Fruit fly (Drosophila melanogaster): Measurements from ENCODE around the gene rdgB.
A peak's percentile ranks its signal among the peaks of the same experiment; 100 is the strongest.

Gene rdgB

dm6 chrX:13787282-13787850, 24.8 kb downstream of the rdgB start (continued):
- no peak for TF ChIP-seq tup (GFP tag; optimal IDR thresholded peaks at IDR 0.05)
- no peak for TF ChIP-seq prd (optimal IDR thresholded peaks at IDR 0.05)
- no peak for TF ChIP-seq prd (GFP tag; IDR thresholded peaks at IDR 0.05)
- TF ChIP-seq sug (tag; optimal IDR thresholded peaks at IDR 0.05) = no peak
- TF ChIP-seq CG14965 (GFP tag; optimal IDR thresholded peaks at IDR 0.05; ENCODE audit: borderline replicate concordance) = no peak
- no peak for TF ChIP-seq vvl (GFP tag; IDR thresholded peaks at IDR 0.05)
- no peak for TF ChIP-seq lilli (GFP tag; optimal IDR thresholded peaks at IDR 0.05)
- no peak for TF ChIP-seq zfh2 (GFP tag; optimal IDR thresholded peaks at IDR 0.05)
- TF ChIP-seq CG1792 (GFP tag; optimal IDR thresholded peaks at IDR 0.05) = no peak
- no peak for TF ChIP-seq pb (GFP tag; optimal IDR thresholded peaks at IDR 0.05)
- no peak for TF ChIP-seq gro (GFP tag; optimal IDR thresholded peaks at IDR 0.05)
- no peak for TF ChIP-seq Neu2 (GFP tag; optimal IDR thresholded peaks at IDR 0.05; ENCODE audit: borderline replicate concordance)
- TF ChIP-seq unpg (GFP tag; optimal IDR thresholded peaks at IDR 0.05) = no peak
- TF ChIP-seq chinmo (GFP tag; IDR thresholded peaks at IDR 0.05; ENCODE audit: partially characterized antibody) = 0 out of 4 replicates have a peak, but pooled peaks have one; percentile 13
- TF ChIP-seq NfI (GFP tag; optimal IDR thresholded peaks at IDR 0.05) = no peak
- no peak for TF ChIP-seq CG11456 (GFP tag; IDR thresholded peaks at IDR 0.05)
- TF ChIP-seq ab (GFP tag; optimal IDR thresholded peaks at IDR 0.05) = no peak
- TF ChIP-seq zf30C (GFP tag; optimal IDR thresholded peaks at IDR 0.05) = peak; percentile 22
- TF ChIP-seq CG12236 (GFP tag; optimal IDR thresholded peaks at IDR 0.05) = no peak
- TF ChIP-seq CG2678 (tag; optimal IDR thresholded peaks at IDR 0.05) = peak; percentile 31
- no peak for TF ChIP-seq CkIIα-i1 (GFP tag; IDR thresholded peaks at IDR 0.05)
- no peak for TF ChIP-seq CG31224 (GFP tag; IDR thresholded peaks at IDR 0.05)
- no peak for TF ChIP-seq pzg (GFP tag; optimal IDR thresholded peaks at IDR 0.05)
- peak; percentile 16 for TF ChIP-seq CG10979 (tag; optimal IDR thresholded peaks at IDR 0.05)
- TF ChIP-seq sqz (GFP tag; optimal IDR thresholded peaks at IDR 0.05) = no peak
- TF ChIP-seq Med (GFP tag) = peak; percentile 81
- TF ChIP-seq CG17568 (GFP tag; optimal IDR thresholded peaks at IDR 0.05) = no peak
- no peak for TF ChIP-seq gfzf (GFP tag; optimal IDR thresholded peaks at IDR 0.05)
- TF ChIP-seq p53 (GFP tag; optimal IDR thresholded peaks at IDR 0.05) = no peak
- peak; percentile 31; the same call in 1 of the 3 replicates for TF ChIP-seq CG7963 (GFP tag; IDR thresholded peaks at IDR 0.05; ENCODE audit: partially characterized antibody)
- no peak for TF ChIP-seq Aef1 (GFP tag; IDR thresholded peaks at IDR 0.05)
- TF ChIP-seq CG13894 (tag; optimal IDR thresholded peaks at IDR 0.05) = no peak
- no peak for TF ChIP-seq amos (GFP tag; IDR thresholded peaks at IDR 0.05; ENCODE audit: partially characterized antibody)
- TF ChIP-seq slou (GFP tag; optimal IDR thresholded peaks at IDR 0.05) = no peak
- TF ChIP-seq dati (GFP tag; IDR thresholded peaks at IDR 0.05) = no peak
- no peak for TF ChIP-seq emc (GFP tag; optimal IDR thresholded peaks at IDR 0.05)
- no peak for TF ChIP-seq ac (GFP tag; optimal IDR thresholded peaks at IDR 0.05)
- TF ChIP-seq CG12391 (tag; optimal IDR thresholded peaks at IDR 0.05) = no peak
- no peak for TF ChIP-seq run (tag; optimal IDR thresholded peaks at IDR 0.05)
- no peak for TF ChIP-seq MESR4 (GFP tag; optimal IDR thresholded peaks at IDR 0.05)
- peak; percentile 24 for TF ChIP-seq CG2712 (tag; optimal IDR thresholded peaks at IDR 0.05)
- TF ChIP-seq Antp (GFP tag; optimal IDR thresholded peaks at IDR 0.05) = no peak
- TF ChIP-seq tgo (GFP tag; IDR thresholded peaks at IDR 0.05) = no peak
- no peak for TF ChIP-seq CG11085 (GFP tag; IDR thresholded peaks at IDR 0.05)
- TF ChIP-seq CG12942 (GFP tag; optimal IDR thresholded peaks at IDR 0.05) = no peak
- TF ChIP-seq Camta (GFP tag; optimal IDR thresholded peaks at IDR 0.05) = no peak
- no peak for TF ChIP-seq tio (GFP tag; optimal IDR thresholded peaks at IDR 0.05)
- no peak for TF ChIP-seq CG12219 (GFP tag; optimal IDR thresholded peaks at IDR 0.05)
- 0 out of 2 replicates have a peak, but pooled peaks have one; percentile 4 for TF ChIP-seq onecut (GFP tag; IDR thresholded peaks at IDR 0.05)
- no peak for TF ChIP-seq az2 (GFP tag; optimal IDR thresholded peaks at IDR 0.05)
- TF ChIP-seq cato (GFP tag; optimal IDR thresholded peaks at IDR 0.05; ENCODE audit: borderline replicate concordance) = no peak
